Fruit fly (Drosophila melanogaster): ENCODE data around the gene CG10565.

CG10565 gene

DNA sequence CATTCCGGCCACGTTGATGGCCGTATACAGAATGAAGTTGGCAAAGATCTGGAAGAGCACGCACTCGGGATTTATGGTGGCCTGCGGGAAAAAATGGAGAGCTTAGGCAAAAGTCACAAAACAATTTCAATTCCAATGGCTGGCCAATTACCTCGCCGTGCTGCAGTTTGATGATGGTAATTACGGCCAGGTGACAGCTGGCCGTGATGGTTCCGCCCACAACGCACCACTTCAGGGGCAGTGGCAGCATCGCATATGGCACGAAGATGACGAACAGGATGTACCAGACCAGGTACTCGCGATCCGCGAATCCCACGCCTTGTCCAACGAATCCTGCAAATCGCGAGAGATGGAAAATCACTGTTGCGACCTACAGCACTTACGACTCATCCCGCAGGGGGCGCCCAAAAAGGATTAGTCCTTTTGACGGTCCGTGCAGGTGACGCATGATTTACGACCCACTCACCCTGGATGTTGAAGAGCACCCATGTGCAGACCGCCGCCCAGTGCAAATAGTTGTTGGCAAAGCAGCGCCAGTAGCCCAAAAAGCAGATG, 9.8 kb upstream of the CG10565 start:
- no peak for TF ChIP-seq caup (GFP tag; optimal IDR thresholded peaks at IDR 0.05; ENCODE audit: severe bottlenecking)
- peak; percentile 9 for TF ChIP-seq D (optimal IDR thresholded peaks at IDR 0.05)
- TF ChIP-seq D (GFP tag; optimal IDR thresholded peaks at IDR 0.05): no peak
- no peak for TF ChIP-seq nerfin-2 (GFP tag; IDR thresholded peaks at IDR 0.05; ENCODE audit: partially characterized antibody)
- peak in 1 of 2 experiments; percentile 69 for TF ChIP-seq tll (GFP tag; optimal IDR thresholded peaks at IDR 0.05)
- TF ChIP-seq Mrtf (GFP tag; IDR thresholded peaks at IDR 0.05): 0 out of 3 replicates have a peak, but pooled peaks have one; percentile 5
- no peak for TF ChIP-seq CTCF (GFP tag; optimal IDR thresholded peaks at IDR 0.05)
- no peak for TF ChIP-seq CG8388 (GFP tag; optimal IDR thresholded peaks at IDR 0.05)
- TF ChIP-seq cad (GFP tag; optimal IDR thresholded peaks at IDR 0.05): peak; percentile 77
- TF ChIP-seq Jarid2 (GFP tag; optimal IDR thresholded peaks at IDR 0.05): no peak
- TF ChIP-seq twi (tag; optimal IDR thresholded peaks at IDR 0.05): peak; percentile 54
- TF ChIP-seq Sox102F (GFP tag; optimal IDR thresholded peaks at IDR 0.05): no peak
- peak; percentile 62 for TF ChIP-seq CG15479 (GFP tag; optimal IDR thresholded peaks at IDR 0.05)
- TF ChIP-seq CG6813 (GFP tag; optimal IDR thresholded peaks at IDR 0.05): no peak
- no peak for TF ChIP-seq CG7928 (GFP tag; optimal IDR thresholded peaks at IDR 0.05)
- TF ChIP-seq Ptx1 (GFP tag; IDR thresholded peaks at IDR 0.05): no peak
- TF ChIP-seq sqz (GFP tag; optimal IDR thresholded peaks at IDR 0.05): no peak
- TF ChIP-seq CG7786 (GFP tag; optimal IDR thresholded peaks at IDR 0.05): no peak
- no peak for TF ChIP-seq CG31388 (GFP tag; optimal IDR thresholded peaks at IDR 0.05)
- TF ChIP-seq sim (GFP tag; IDR thresholded peaks at IDR 0.05): no peak
- TF ChIP-seq ftz-f1 (GFP tag; optimal IDR thresholded peaks at IDR 0.05): no peak
- no peak for TF ChIP-seq Sin3A (optimal IDR thresholded peaks at IDR 0.05)
- TF ChIP-seq CG4424 (GFP tag; optimal IDR thresholded peaks at IDR 0.05): no peak
- no peak for TF ChIP-seq en (GFP tag; optimal IDR thresholded peaks at IDR 0.05)
- no peak for TF ChIP-seq pros (GFP tag; optimal IDR thresholded peaks at IDR 0.05)
- TF ChIP-seq seq (GFP tag; IDR thresholded peaks at IDR 0.05): no peak
- TF ChIP-seq ash1 (GFP tag; optimal IDR thresholded peaks at IDR 0.05): no peak
- TF ChIP-seq Bteb2 (GFP tag; optimal IDR thresholded peaks at IDR 0.05): no peak
- TF ChIP-seq Pdp1 (GFP tag; optimal IDR thresholded peaks at IDR 0.05): no peak
- no peak for TF ChIP-seq gsb (GFP tag; IDR thresholded peaks at IDR 0.05)
- TF ChIP-seq Spps (tag; optimal IDR thresholded peaks at IDR 0.05): no peak
- no peak for TF ChIP-seq CG9437 (GFP tag; optimal IDR thresholded peaks at IDR 0.05)
- TF ChIP-seq CG8478 (optimal IDR thresholded peaks at IDR 0.05): peak; percentile 36
- TF ChIP-seq ATbp (GFP tag; optimal IDR thresholded peaks at IDR 0.05): no peak
- peak; percentile 86 for TF ChIP-seq zen (tag; optimal IDR thresholded peaks at IDR 0.05)

DNA sequence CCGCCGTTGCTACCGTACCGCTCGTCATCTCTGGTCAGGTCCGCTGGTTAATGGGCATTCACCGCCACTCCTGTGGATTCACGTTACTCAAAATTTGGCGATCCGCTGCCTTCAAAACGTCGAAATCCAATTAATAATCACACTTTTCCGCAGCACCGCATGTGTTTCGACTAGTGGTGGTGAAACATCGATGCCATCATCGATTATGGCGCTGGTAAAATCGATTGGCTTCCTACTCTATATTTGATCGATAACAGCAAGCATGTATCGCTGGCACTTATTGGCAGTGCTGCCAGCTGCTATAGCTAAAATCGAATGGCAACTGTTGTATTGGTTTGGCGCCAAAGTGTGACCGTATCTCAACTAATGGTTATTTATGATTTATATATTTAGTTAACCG, 303 bp downstream of the CG10565 start:
- TF ChIP-seq chn (GFP tag; optimal IDR thresholded peaks at IDR 0.05) (peak; percentile 18), CG34224 (GFP tag; IDR thresholded peaks at IDR 0.05; ENCODE audit: partially characterized antibody) (peak; percentile 90), CG17612 (GFP tag; IDR thresholded peaks at IDR 0.05) (no peak), bab2 (GFP tag; optimal IDR thresholded peaks at IDR 0.05) (peak; percentile 4), btn (GFP tag; optimal IDR thresholded peaks at IDR 0.05) (no peak), corto (GFP tag; optimal IDR thresholded peaks at IDR 0.05) (no peak), CG4282 (GFP tag; optimal IDR thresholded peaks at IDR 0.05) (no peak), CG11085 (GFP tag; IDR thresholded peaks at IDR 0.05) (no peak), CG4424 (GFP tag; optimal IDR thresholded peaks at IDR 0.05) (no peak), stc (GFP tag; IDR thresholded peaks at IDR 0.05) (no peak), CG17361 (GFP tag; IDR thresholded peaks at IDR 0.05) (no peak), Ptx1 (GFP tag; IDR thresholded peaks at IDR 0.05) (no peak), CrebB (tag; optimal IDR thresholded peaks at IDR 0.05) (peak; percentile 45), CG18476 (GFP tag; optimal IDR thresholded peaks at IDR 0.05) (no peak), Ssrp (tag; optimal IDR thresholded peaks at IDR 0.05) (no peak), Eip74EF (GFP tag; optimal IDR thresholded peaks at IDR 0.05) (no peak), Scr (GFP tag; IDR thresholded peaks at IDR 0.05; ENCODE audit: partially characterized antibody) (peak; percentile 83), en (GFP tag; optimal IDR thresholded peaks at IDR 0.05) (no peak), CG17385 (GFP tag; optimal IDR thresholded peaks at IDR 0.05) (no peak), Dll (GFP tag; IDR thresholded peaks at IDR 0.05; ENCODE audit: partially characterized antibody) (peak; percentile 87), Sry-δ (GFP tag; optimal IDR thresholded peaks at IDR 0.05) (peak; percentile 97)

All from whole organism, embryonic.